Fruit fly (Drosophila melanogaster) whole organism, embryonic: ENCODE results near the gene enc.

Source experiments
- CG10267 ChIP-seq: fragments of 200-800 bp; sonication (Bioruptor generic); optimal IDR thresholded peaks from 2 replicates; lab custom pipeline; 2018; ENCODE audit warnings: missing biosample characterization, mild to moderate bottlenecking, missing genetic modification characterization, moderate library complexity
- CG10274 ChIP-seq: fragments of 200-800 bp; sonication (Bioruptor generic); optimal IDR thresholded peaks from 3 replicates; lab custom pipeline; 2017; ENCODE audit warnings: missing biosample characterization, mild to moderate bottlenecking, missing genetic modification characterization
- CG10321 ChIP-seq: fragments of 200-800 bp; sonication (Bioruptor generic); IDR thresholded peaks from 2 replicates; pipeline ENCODE4 v1.3.6; 2022; ENCODE audit warnings: missing biosample characterization, missing genetic modification characterization
- CG11456 ChIP-seq: fragments of 200-800 bp; sonication (Bioruptor generic); IDR thresholded peaks from 3 replicates; pipeline ENCODE4 v1.3.6; 2022; ENCODE audit warnings: missing biosample characterization, missing genetic modification characterization
- CG12155 ChIP-seq: fragments of 200-800 bp; sonication (Bioruptor generic); optimal IDR thresholded peaks from 3 replicates; lab custom pipeline; 2016; ENCODE audit warnings: missing biosample characterization, missing genetic modification characterization
- CG14050 ChIP-seq: fragments of 200-800 bp; sonication (Bioruptor generic); IDR thresholded peaks from 3 replicates; pipeline ENCODE4 v1.3.6; 2022; ENCODE audit warnings: missing biosample characterization, missing genetic modification characterization
- CG15696 ChIP-seq: fragments of 200-800 bp; sonication (Bioruptor generic); optimal IDR thresholded peaks from 2 replicates; lab custom pipeline; 2019; ENCODE audit warnings: missing biosample characterization, mild to moderate bottlenecking, missing genetic modification characterization, moderate library complexity
- CG17802 ChIP-seq: fragments of 200-800 bp; sonication (Bioruptor generic); optimal IDR thresholded peaks from 2 replicates; lab custom pipeline; 2018; ENCODE audit warnings: missing biosample characterization, mild to moderate bottlenecking, missing genetic modification characterization, moderate library complexity
- CG1792 ChIP-seq: fragments of 200-800 bp; sonication (Bioruptor generic); optimal IDR thresholded peaks from 2 replicates; lab custom pipeline; 2016; ENCODE audit warnings: missing biosample characterization, missing genetic modification characterization
- CG2712 ChIP-seq: fragments of 200-800 bp; optimal IDR thresholded peaks from 3 replicates; lab custom pipeline; 2019; ENCODE audit warnings: missing biosample characterization, mild to moderate bottlenecking, missing genetic modification characterization, moderate library complexity
- CG31365 ChIP-seq: fragments of 200-800 bp; sonication (Bioruptor generic); optimal IDR thresholded peaks from 2 replicates; lab custom pipeline; 2018; ENCODE audit warnings: missing biosample characterization, mild to moderate bottlenecking, missing genetic modification characterization
- CG34224 ChIP-seq: fragments of 200-800 bp; sonication (Bioruptor generic); IDR thresholded peaks from 3 replicates; pipeline ENCODE4 v1.3.6; 2022; ENCODE audit warnings: missing biosample characterization, missing genetic modification characterization; ENCODE audit not compliant: partially characterized antibody
- CG3995 ChIP-seq: fragments of 200-800 bp; sonication (Bioruptor generic); optimal IDR thresholded peaks from 3 replicates; lab custom pipeline; 2016; ENCODE audit warnings: missing biosample characterization, missing genetic modification characterization
- CG6813 ChIP-seq: fragments of 200-800 bp; sonication (Bioruptor generic); optimal IDR thresholded peaks from 2 replicates; lab custom pipeline; 2017; ENCODE audit warnings: missing biosample characterization, missing genetic modification characterization, mild to moderate bottlenecking, moderate library complexity, missing genetic modification reagents
- CG7357 ChIP-seq: fragments of 200-800 bp; sonication (Bioruptor generic); IDR thresholded peaks from 3 replicates; pipeline ENCODE4 v1.3.6; 2022; ENCODE audit warnings: missing biosample characterization, missing genetic modification characterization
- CG7372 ChIP-seq: fragments of 200-800 bp; sonication (Bioruptor generic); IDR thresholded peaks from 2 replicates; pipeline ENCODE4 v1.3.6; 2022; ENCODE audit warnings: missing biosample characterization, missing genetic modification characterization
- CG7987 ChIP-seq: fragments of 200-800 bp; sonication (Bioruptor generic); optimal IDR thresholded peaks from 2 replicates; lab custom pipeline; 2018; ENCODE audit warnings: missing biosample characterization, mild to moderate bottlenecking, missing genetic modification characterization, moderate library complexity
- CG9727 ChIP-seq: fragments of 200-800 bp; sonication (Bioruptor generic); optimal IDR thresholded peaks from 3 replicates; lab custom pipeline; 2017; ENCODE audit warnings: missing biosample characterization, mild to moderate bottlenecking, missing genetic modification characterization
- CoRest ChIP-seq: fragments of 200-800 bp; sonication (Bioruptor generic); optimal IDR thresholded peaks from 3 replicates; lab custom pipeline; 2018; ENCODE audit warnings: missing biosample characterization, mild to moderate bottlenecking, missing genetic modification characterization, moderate library complexity
- Dip2 ChIP-seq: fragments of 200-800 bp; sonication (Bioruptor generic); IDR thresholded peaks from 2 replicates; pipeline ENCODE4 v1.3.6; 2022; ENCODE audit warnings: missing biosample characterization, missing genetic modification characterization
- Drgx ChIP-seq: fragments of 200-800 bp; sonication (Bioruptor generic); IDR thresholded peaks from 2 replicates; pipeline ENCODE4 v1.3.6; 2022; ENCODE audit warnings: missing biosample characterization, missing genetic modification characterization
- Elba2 ChIP-seq: fragments of 200-800 bp; sonication (Bioruptor generic); optimal IDR thresholded peaks from 3 replicates; lab custom pipeline; 2016; ENCODE audit warnings: missing biosample characterization, missing genetic modification characterization
- Jarid2 ChIP-seq: fragments of 200-800 bp; sonication (Bioruptor generic); optimal IDR thresholded peaks from 3 replicates; lab custom pipeline; 2017; ENCODE audit warnings: mild to moderate bottlenecking, missing biosample characterization, missing genetic modification reagents, missing genetic modification characterization
- Mes4 ChIP-seq: fragments of 200-800 bp; sonication (Bioruptor generic); optimal IDR thresholded peaks from 2 replicates; lab custom pipeline; 2016; ENCODE audit warnings: missing biosample characterization, missing genetic modification characterization
- Oli ChIP-seq: fragments of 200-800 bp; sonication (Bioruptor generic); optimal IDR thresholded peaks from 2 replicates; lab custom pipeline; 2018; ENCODE audit warnings: missing biosample characterization, mild to moderate bottlenecking, missing genetic modification characterization, moderate library complexity
- Sry-δ ChIP-seq: fragments of 200-800 bp; sonication (Bioruptor generic); optimal IDR thresholded peaks from 2 replicates; lab custom pipeline; 2016; ENCODE audit warnings: missing biosample characterization, missing genetic modification characterization
- Trl ChIP-seq, 3 experiments: fragments of >200 bp in 2 of 3; fragments of 200-800 bp in 1 of 3; sonication (Bioruptor generic) in 1 of 3; optimal IDR thresholded peaks; 2 replicates in 1 of 3; 3 replicates in 2 of 3; lab custom pipeline; 2016 to 2017; ENCODE audit warnings: missing biosample characterization in 1 of 3, missing genetic modification characterization in 1 of 3
- Usf ChIP-seq: fragments of 200-800 bp; sonication (Bioruptor generic); optimal IDR thresholded peaks from 2 replicates; lab custom pipeline; 2017; ENCODE audit warnings: missing genotype, missing biosample characterization, missing genetic modification characterization
- Xbp1 ChIP-seq: fragments of 200-800 bp; sonication (Bioruptor generic); optimal IDR thresholded peaks from 3 replicates; lab custom pipeline; 2016; ENCODE audit warnings: missing biosample characterization, mild to moderate bottlenecking, missing genetic modification characterization
- az2 ChIP-seq: fragments of 200-800 bp; sonication (Bioruptor generic); optimal IDR thresholded peaks from 3 replicates; lab custom pipeline; 2016; ENCODE audit warnings: missing biosample characterization, missing genetic modification characterization
- cas ChIP-seq: fragments of 200-800 bp; sonication (Bioruptor generic); IDR thresholded peaks from 2 replicates; pipeline ENCODE4 v1.3.6; 2022; ENCODE audit warnings: missing biosample characterization, missing genetic modification characterization
- ci ChIP-seq: fragments of 200-800 bp; sonication (Bioruptor generic); IDR thresholded peaks from 3 replicates; pipeline ENCODE4 v1.3.6; 2022; ENCODE audit warnings: missing biosample characterization, missing genetic modification characterization
- crp ChIP-seq, 2 experiments: fragments of 200-800 bp; sonication (Bioruptor generic); optimal IDR thresholded peaks; 2 replicates in 1 of 2; 3 replicates in 1 of 2; lab custom pipeline; 2017; ENCODE audit warnings: missing biosample characterization in 2 of 2, missing genetic modification characterization in 2 of 2, mild to moderate bottlenecking in 1 of 2, moderate library complexity in 1 of 2
- cwo ChIP-seq: fragments of 200-800 bp; sonication (Bioruptor generic); optimal IDR thresholded peaks from 3 replicates; lab custom pipeline; 2017; ENCODE audit warnings: missing biosample characterization, missing genetic modification characterization, mild to moderate bottlenecking, moderate library complexity, missing genetic modification reagents
- dmrt11E ChIP-seq: fragments of 200-800 bp; sonication (Bioruptor generic); optimal IDR thresholded peaks from 3 replicates; lab custom pipeline; 2018; ENCODE audit warnings: missing biosample characterization, mild to moderate bottlenecking, missing genetic modification characterization, moderate library complexity
- ftz-f1 ChIP-seq: fragments of 200-800 bp; sonication (Bioruptor generic); optimal IDR thresholded peaks from 2 replicates; lab custom pipeline; 2016; ENCODE audit warnings: missing biosample characterization, missing genetic modification characterization
- fu2 ChIP-seq: fragments of 200-800 bp; sonication (Bioruptor generic); optimal IDR thresholded peaks from 2 replicates; lab custom pipeline; 2016; ENCODE audit warnings: missing biosample characterization, missing genetic modification characterization
- gem ChIP-seq: fragments of 200-800 bp; sonication (Bioruptor generic); optimal IDR thresholded peaks from 2 replicates; lab custom pipeline; 2019; ENCODE audit warnings: missing biosample characterization, mild to moderate bottlenecking, missing genetic modification characterization, moderate library complexity
- grau ChIP-seq: fragments of 200-800 bp; optimal IDR thresholded peaks from 3 replicates; lab custom pipeline; 2019; ENCODE audit warnings: missing biosample characterization, mild to moderate bottlenecking, missing genetic modification characterization, moderate library complexity
- ind ChIP-seq: fragments of 200-800 bp; sonication (Bioruptor generic); optimal IDR thresholded peaks from 3 replicates; lab custom pipeline; 2016; ENCODE audit warnings: missing biosample characterization, missing genetic modification characterization
- kah ChIP-seq: fragments of 200-800 bp; sonication (Bioruptor generic); optimal IDR thresholded peaks from 2 replicates; lab custom pipeline; 2018; ENCODE audit warnings: missing biosample characterization, mild to moderate bottlenecking, missing genetic modification characterization
- knrl ChIP-seq: fragments of 200-800 bp; sonication (Bioruptor generic); IDR thresholded peaks from 3 replicates; pipeline ENCODE4 v1.3.6; 2022; ENCODE audit warnings: missing biosample characterization, missing genetic modification characterization; ENCODE audit not compliant: partially characterized antibody
- lab ChIP-seq: fragments of 200-800 bp; sonication (Bioruptor generic); optimal IDR thresholded peaks from 3 replicates; lab custom pipeline; 2017; ENCODE audit warnings: missing biosample characterization, missing genetic modification characterization, mild to moderate bottlenecking, moderate library complexity, missing genetic modification reagents
- lilli ChIP-seq: fragments of 200-800 bp; sonication (Bioruptor generic); optimal IDR thresholded peaks from 3 replicates; lab custom pipeline; 2016; ENCODE audit warnings: missing biosample characterization, missing genetic modification characterization
- pros ChIP-seq: fragments of 200-800 bp; sonication (Bioruptor generic); optimal IDR thresholded peaks from 3 replicates; lab custom pipeline; 2019; ENCODE audit warnings: missing biosample characterization, mild to moderate bottlenecking, missing genetic modification characterization, moderate library complexity
- ro ChIP-seq: fragments of 200-800 bp; sonication (Bioruptor generic); IDR thresholded peaks from 2 replicates; pipeline ENCODE4 v1.3.6; 2022; ENCODE audit warnings: missing biosample characterization, missing genetic modification characterization
- ssp ChIP-seq: fragments of 200-800 bp; sonication (Bioruptor generic); IDR thresholded peaks from 2 replicates; pipeline ENCODE4 v1.3.6; 2022; ENCODE audit warnings: missing biosample characterization, missing genetic modification characterization
- toy ChIP-seq: fragments of 200-800 bp; sonication (Bioruptor generic); IDR thresholded peaks from 2 replicates; pipeline ENCODE4 v1.3.6; 2022; ENCODE audit warnings: missing biosample characterization, missing genetic modification characterization
- vvl ChIP-seq: fragments of 200-800 bp; sonication (Bioruptor generic); IDR thresholded peaks from 2 replicates; pipeline ENCODE4 v1.3.6; 2022; ENCODE audit warnings: missing biosample characterization, missing genetic modification characterization
- wdn ChIP-seq: fragments of 200-800 bp; sonication (Bioruptor generic); IDR thresholded peaks from 2 replicates; pipeline ENCODE4 v1.3.6; 2022; ENCODE audit warnings: missing biosample characterization, missing genetic modification characterization

enc gene

dm6 chr3L:3826541-3826940 is 8.1 kb downstream of the enc start (continued):
- TF ChIP-seq knrl (GFP tag; lab: Robert Waterston, UW): no peak
- peak in 1 of 2 experiments; percentile 17 for TF ChIP-seq crp (GFP tag; optimal IDR thresholded peaks at IDR 0.05; lab: Kevin White, UChicago)
- no peak for TF ChIP-seq ftz-f1 (GFP tag; lab: Kevin White, UChicago)
- peak; percentile 78 for TF ChIP-seq Xbp1 (GFP tag; lab: Kevin White, UChicago)
- TF ChIP-seq Trl (optimal IDR thresholded peaks at IDR 0.05; lab: Kevin White, UChicago): no peak
- no peak for TF ChIP-seq Trl (GFP tag; optimal IDR thresholded peaks at IDR 0.05; lab: Kevin White, UChicago)
- peak; percentile 71 for TF ChIP-seq CG7372 (GFP tag; lab: Robert Waterston, UW)
- peak; percentile 55 for TF ChIP-seq kah (GFP tag; lab: Kevin White, UChicago)
- TF ChIP-seq CG6813 (GFP tag; lab: Kevin White, UChicago): peak; percentile 85
- TF ChIP-seq vvl (GFP tag; lab: Robert Waterston, UW): peak; percentile 95
- peak; percentile 47; the same call in 1 of the 2 replicates for TF ChIP-seq ssp
- peak; percentile 52 for TF ChIP-seq dmrt11E
- no peak for TF ChIP-seq ro (GFP tag; lab: Robert Waterston, UW)
- peak; percentile 59; the same call in 2 of the 3 replicates for TF ChIP-seq CG7357 (GFP tag; lab: Robert Waterston, UW)
- TF ChIP-seq toy (GFP tag; lab: Robert Waterston, UW): 0 out of 2 replicates have a peak, but pooled peaks have one; percentile 30
- peak; percentile 79 for TF ChIP-seq CG10267 (tag; lab: Kevin White, UChicago)
- peak; percentile 17 for TF ChIP-seq Usf (GFP tag; lab: Kevin White, UChicago)
- peak; percentile 64 for TF ChIP-seq CG12155 (GFP tag; lab: Kevin White, UChicago)
- no peak for TF ChIP-seq Dip2 (GFP tag; lab: Robert Waterston, UW)
- peak; percentile 72 for TF ChIP-seq wdn (GFP tag; lab: Robert Waterston, UW)
- TF ChIP-seq CG10274 (GFP tag; lab: Kevin White, UChicago): peak; percentile 41
- TF ChIP-seq Elba2: no peak
- TF ChIP-seq lilli (GFP tag; lab: Kevin White, UChicago): peak; percentile 63
- peak; percentile 49 for TF ChIP-seq CG15696 (tag; lab: Kevin White, UChicago)
- TF ChIP-seq CG7987 (GFP tag; lab: Kevin White, UChicago): peak; percentile 7
- peak; percentile 82 for TF ChIP-seq cwo (GFP tag; lab: Kevin White, UChicago)
- no peak for TF ChIP-seq fu2 (GFP tag; lab: Kevin White, UChicago)
- peak; percentile 88 for TF ChIP-seq CoRest (tag; lab: Kevin White, UChicago)
- TF ChIP-seq CG3995 (GFP tag; lab: Kevin White, UChicago): no peak
- TF ChIP-seq CG1792 (GFP tag; lab: Kevin White, UChicago): no peak
- peak; percentile 67 for TF ChIP-seq ind (GFP tag; lab: Kevin White, UChicago)
- no peak for TF ChIP-seq Mes4 (GFP tag; lab: Kevin White, UChicago)
- peak; percentile 91 for TF ChIP-seq ci (GFP tag; lab: Robert Waterston, UW)
- TF ChIP-seq Jarid2: peak; percentile 43
- peak; percentile 35; the same call in 1 of the 2 replicates for TF ChIP-seq cas (GFP tag; lab: Robert Waterston, UW)
- TF ChIP-seq CG17802 (tag; lab: Kevin White, UChicago): peak; percentile 23
- TF ChIP-seq gem (tag; lab: Kevin White, UChicago): peak; percentile 92
- TF ChIP-seq CG10321 (GFP tag; lab: Robert Waterston, UW): peak; percentile 47; the same call in 1 of the 2 replicates
- TF ChIP-seq grau (tag; lab: Kevin White, UChicago): peak; percentile 90
- TF ChIP-seq CG11456 (GFP tag; lab: Robert Waterston, UW): peak; percentile 70; the same call in 2 of the 3 replicates
- TF ChIP-seq Sry-δ (GFP tag; lab: Kevin White, UChicago): no peak
- TF ChIP-seq pros (GFP tag; lab: Kevin White, UChicago): no peak
- TF ChIP-seq Oli (tag; lab: Kevin White, UChicago): peak; percentile 82
- TF ChIP-seq az2: peak; percentile 71
- TF ChIP-seq CG2712 (tag; lab: Kevin White, UChicago): peak; percentile 88
- peak; percentile 94 for TF ChIP-seq lab (GFP tag; lab: Kevin White, UChicago)
- TF ChIP-seq CG14050 (GFP tag; lab: Robert Waterston, UW): peak; percentile 72
- TF ChIP-seq CG9727 (GFP tag; lab: Kevin White, UChicago): peak; percentile 84
- TF ChIP-seq CG31365 (tag; lab: Kevin White, UChicago): no peak
- peak; percentile 77; the same call in 1 of the 2 replicates for TF ChIP-seq Drgx (GFP tag; lab: Robert Waterston, UW)
- no peak for TF ChIP-seq CG34224
